Worm (Caenorhabditis elegans) whole organism, L1 larva: ENCODE data around the gene T04A8.13.

Experiments used
- C16A3.4 ChIP-seq: fragments of 150-350 bp; optimal IDR thresholded peaks from 2 replicates; lab custom pipeline; 2014; ENCODE audit warnings: missing biosample characterization, missing genetic modification characterization
- C34B4.2 ChIP-seq: sonication (generic microtip); optimal IDR thresholded peaks from 2 replicates; lab custom pipeline; 2017; ENCODE audit warnings: mild to moderate bottlenecking, missing genetic modification characterization, missing compliant biosample characterization
- aha-1 ChIP-seq: fragments of 150-350 bp; optimal IDR thresholded peaks from 2 replicates; lab custom pipeline; 2014; ENCODE audit warnings: missing biosample characterization, missing genetic modification characterization
- ama-1 ChIP-seq: fragments of 150-350 bp; optimal IDR thresholded peaks from 2 replicates; lab custom pipeline; 2014
- ceh-90 ChIP-seq: sonication (generic microtip); optimal IDR thresholded peaks from 2 replicates; lab custom pipeline; 2016; ENCODE audit warnings: missing genetic modification characterization, missing compliant biosample characterization
- dpl-1 ChIP-seq, 3 experiments: fragments of 150-350 bp in 2 of 3; sonication (generic microtip) in 1 of 3; optimal IDR thresholded peaks; 2 replicates each; lab custom pipeline; 2014 to 2017; ENCODE audit warnings: missing biosample characterization in 3 of 3, missing genetic modification characterization in 3 of 3, missing genetic modification reagents in 3 of 3
- dsc-1 ChIP-seq: sonication (generic microtip); optimal IDR thresholded peaks from 2 replicates; lab custom pipeline; 2016; ENCODE audit warnings: mild to moderate bottlenecking, missing genetic modification characterization, missing compliant biosample characterization
- efl-1 ChIP-seq, 4 experiments: fragments of 150-350 bp; optimal IDR thresholded peaks in 3 of 4; peaks in 1 of 4; 1 replicate in 1 of 4; 2 replicates in 3 of 4; lab custom pipeline; 2014; ENCODE audit warnings: missing biosample characterization in 2 of 4, missing genetic modification characterization in 2 of 4, missing genetic modification reagents in 2 of 4
- efl-3 ChIP-seq: fragments of 200-800 bp; sonication (Bioruptor generic); optimal IDR thresholded peaks from 2 replicates; lab custom pipeline; 2018; ENCODE audit warnings: mild to moderate bottlenecking, missing genetic modification characterization, missing compliant biosample characterization
- egl-13 ChIP-seq: sonication (generic microtip); optimal IDR thresholded peaks from 2 replicates; lab custom pipeline; 2016; ENCODE audit warnings: missing genotype, missing genetic modification reagents, missing genetic modification characterization, missing compliant biosample characterization
- fkh-4 ChIP-seq: sonication (generic microtip); optimal IDR thresholded peaks from 2 replicates; lab custom pipeline; 2016; ENCODE audit warnings: missing compliant biosample characterization, missing genetic modification characterization, borderline replicate concordance
- hpl-2 ChIP-seq: fragments of 150-350 bp; optimal IDR thresholded peaks from 2 replicates; lab custom pipeline; 2014; ENCODE audit warnings: missing biosample characterization, missing genetic modification reagents, missing genetic modification characterization
- irx-1 ChIP-seq: sonication (generic microtip); optimal IDR thresholded peaks from 2 replicates; lab custom pipeline; 2016; ENCODE audit warnings: missing genetic modification characterization, missing compliant biosample characterization
- jun-1 ChIP-seq: fragments of 150-350 bp; optimal IDR thresholded peaks from 2 replicates; lab custom pipeline; 2014; ENCODE audit warnings: missing biosample characterization, missing genetic modification reagents, missing genetic modification characterization
- lin-13 ChIP-seq: fragments of 150-350 bp; optimal IDR thresholded peaks from 2 replicates; lab custom pipeline; 2014; ENCODE audit warnings: missing biosample characterization, missing genetic modification reagents, missing genetic modification characterization
- lin-35 ChIP-seq, 2 experiments: fragments of 150-350 bp; optimal IDR thresholded peaks; 2 replicates each; lab custom pipeline; 2014; ENCODE audit warnings: missing biosample characterization in 2 of 2, missing genetic modification characterization in 2 of 2, missing genetic modification reagents in 2 of 2
- mab-9 ChIP-seq: fragments of 200-800 bp; sonication (Bioruptor generic); IDR thresholded peaks from 2 replicates; pipeline ENCODE4 v1.3.6; 2022; ENCODE audit warnings: missing genetic modification reagents, missing genetic modification characterization, missing compliant biosample characterization
- mef-2 ChIP-seq: fragments of 150-350 bp; optimal IDR thresholded peaks from 2 replicates; lab custom pipeline; 2014; ENCODE audit warnings: missing biosample characterization, missing genetic modification characterization
- nhr-28 ChIP-seq: fragments of 150-350 bp; optimal IDR thresholded peaks from 2 replicates; lab custom pipeline; 2014; ENCODE audit warnings: missing biosample characterization, missing genetic modification characterization
- nhr-71 ChIP-seq: sonication (generic microtip); optimal IDR thresholded peaks from 2 replicates; lab custom pipeline; 2016; ENCODE audit warnings: mild to moderate bottlenecking, missing genetic modification characterization, moderate library complexity, missing compliant biosample characterization
- nhr-76 ChIP-seq: sonication (generic microtip); optimal IDR thresholded peaks from 2 replicates; lab custom pipeline; 2017; ENCODE audit warnings: missing biosample characterization, missing genetic modification characterization
- nhr-77 ChIP-seq: fragments of 150-350 bp; optimal IDR thresholded peaks from 2 replicates; lab custom pipeline; 2014; ENCODE audit warnings: missing biosample characterization, missing genetic modification characterization
- nhr-85 ChIP-seq: sonication (generic microtip); peaks from one replicate; lab custom pipeline; 2016; ENCODE audit warnings: missing genetic modification characterization, inconsistent platforms, missing compliant biosample characterization
- pqm-1 ChIP-seq: sonication (generic microtip); optimal IDR thresholded peaks from 3 replicates; lab custom pipeline; 2017; ENCODE audit warnings: missing biosample characterization, missing genetic modification characterization
- skn-1 ChIP-seq: fragments of 150-350 bp; optimal IDR thresholded peaks from 2 replicates; lab custom pipeline; 2014; ENCODE audit warnings: missing biosample characterization, missing genetic modification characterization
- snu-23 ChIP-seq: sonication (generic microtip); optimal IDR thresholded peaks from 2 replicates; lab custom pipeline; 2016; ENCODE audit warnings: missing genetic modification characterization, missing compliant biosample characterization
- sup-37 ChIP-seq: fragments of 200-800 bp; sonication (Bioruptor generic); optimal IDR thresholded peaks from 2 replicates; lab custom pipeline; 2018; ENCODE audit warnings: mild to moderate bottlenecking, missing genetic modification characterization, missing compliant biosample characterization
- unc-130 ChIP-seq: fragments of 150-350 bp; optimal IDR thresholded peaks from 2 replicates; lab custom pipeline; 2017; ENCODE audit warnings: missing biosample characterization, missing genetic modification characterization, inconsistent platforms
- unc-30 ChIP-seq: sonication (generic microtip); optimal IDR thresholded peaks from 2 replicates; lab custom pipeline; 2017; ENCODE audit warnings: missing biosample characterization, missing genetic modification characterization
- unc-62 ChIP-seq: fragments of 150-350 bp; optimal IDR thresholded peaks from 2 replicates; lab custom pipeline; 2014; ENCODE audit warnings: missing biosample characterization, missing genetic modification reagents, missing genetic modification characterization
- vab-15 ChIP-seq: sonication (generic microtip); optimal IDR thresholded peaks from 2 replicates; lab custom pipeline; 2017; ENCODE audit warnings: missing genotype, mild to moderate bottlenecking, missing genetic modification characterization, missing compliant biosample characterization
- zip-4 ChIP-seq: fragments of 200-800 bp; sonication (Bioruptor generic); optimal IDR thresholded peaks from 2 replicates; lab custom pipeline; 2018; ENCODE audit warnings: mild to moderate bottlenecking, missing genetic modification characterization, moderate library complexity, missing compliant biosample characterization
- ztf-11 ChIP-seq, 2 experiments: sonication (generic microtip); optimal IDR thresholded peaks; 2 replicates each; lab custom pipeline; 2016 to 2017; ENCODE audit warnings: missing genetic modification characterization in 2 of 2, missing biosample characterization in 1 of 2, missing compliant biosample characterization in 1 of 2
- ztf-4 ChIP-seq: fragments of 150-350 bp; optimal IDR thresholded peaks from 2 replicates; lab custom pipeline; 2014; ENCODE audit warnings: missing biosample characterization, missing genetic modification characterization

Gene T04A8.13

DNA sequence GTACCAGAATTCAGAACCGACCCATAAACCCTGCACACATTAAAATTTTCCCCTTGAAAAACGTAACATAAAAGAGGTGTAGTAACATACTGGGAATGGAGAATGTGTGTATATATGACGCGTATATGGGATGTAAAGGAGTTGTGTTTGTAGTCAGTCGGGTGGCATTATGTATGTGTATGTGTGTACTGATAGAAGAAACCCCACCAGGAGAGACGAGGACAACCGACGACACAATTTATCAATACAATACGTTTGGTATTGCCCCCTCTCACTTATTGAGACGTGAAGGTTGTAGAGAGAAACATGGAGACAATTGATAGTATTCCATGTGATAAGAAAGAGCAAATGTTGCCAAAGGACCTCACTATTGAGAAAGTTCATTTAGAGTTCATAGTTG lies 38.7 kb upstream of the T04A8.13 start (continued):
- TF ChIP-seq snu-23 (GFP tag; lab: Kevin White, UChicago) (no peak), irx-1 (tag; lab: Kevin White, UChicago) (no peak), jun-1 (tag; lab: Kevin White, UChicago) (no peak), nhr-76 (tag; lab: Kevin White, UChicago) (no peak), aha-1 (no peak), ztf-4 (tag; lab: Kevin White, UChicago) (no peak), efl-1 (optimal IDR thresholded peaks at IDR 0.05; lab: Kevin White, UChicago) (no peak), efl-1 (GFP tag; optimal IDR thresholded peaks at IDR 0.05 in 1 of 2; lab: Kevin White, UChicago) (peak in 1 of 2 experiments; percentile 59), mef-2 (tag; lab: Kevin White, UChicago) (no peak), nhr-77 (tag; lab: Kevin White, UChicago) (no peak), unc-30 (no peak)
- TF ChIP-seq, all 84 proteins: peak for 5

DNA sequence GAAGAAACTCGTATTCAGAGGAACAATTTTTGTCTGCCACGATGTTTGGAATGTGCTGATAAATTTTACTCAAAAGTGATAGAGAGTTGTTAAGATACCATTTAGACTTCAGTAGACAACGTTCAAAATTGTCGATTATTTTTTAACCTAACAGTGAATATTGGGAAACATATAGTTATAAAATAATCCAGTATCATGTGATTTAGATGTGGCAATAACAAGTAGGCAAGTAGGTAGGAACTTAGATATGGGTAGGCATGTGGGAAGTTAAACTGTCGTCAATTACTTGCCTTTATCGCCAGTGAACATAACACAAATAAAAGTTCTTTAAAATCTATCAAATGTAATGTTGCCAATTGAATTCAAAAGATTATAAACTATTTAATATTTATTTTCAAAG lies 35.3 kb upstream of the T04A8.13 start, which contains the start of gene T23F11.11:
T23F11.11 (minus strand) TSS at position 101 of the 400 bp plus-strand sequence.
- TF ChIP-seq hpl-2 (no peak), skn-1 (no peak), nhr-85 (tag; lab: Kevin White, UChicago) (no peak), ama-1 (lab: Kevin White, UChicago) (no peak), unc-62 (no peak), mab-9 (GFP tag; lab: Robert Waterston, UW) (no peak), mef-2 (tag; lab: Kevin White, UChicago) (no peak), C34B4.2 (tag; lab: Kevin White, UChicago) (no peak), efl-3 (GFP tag; lab: Kevin White, UChicago) (no peak), fkh-4 (tag; lab: Kevin White, UChicago) (no peak), dpl-1 (GFP tag; optimal IDR thresholded peaks at IDR 0.05; lab: Kevin White, UChicago) (no peak), efl-1 (optimal IDR thresholded peaks at IDR 0.05; lab: Kevin White, UChicago) (no peak), efl-1 (GFP tag; optimal IDR thresholded peaks at IDR 0.05 in 1 of 2; lab: Kevin White, UChicago) (no peak), lin-13 (GFP tag; lab: Kevin White, UChicago) (no peak), C16A3.4 (tag; lab: Kevin White, UChicago) (no peak), egl-13 (tag; lab: Kevin White, UChicago) (no peak), lin-35 (GFP tag; optimal IDR thresholded peaks at IDR 0.05; lab: Kevin White, UChicago) (no peak), ceh-90 (tag; lab: Kevin White, UChicago) (no peak), zip-4 (GFP tag; lab: Kevin White, UChicago) (no peak)

DNA sequence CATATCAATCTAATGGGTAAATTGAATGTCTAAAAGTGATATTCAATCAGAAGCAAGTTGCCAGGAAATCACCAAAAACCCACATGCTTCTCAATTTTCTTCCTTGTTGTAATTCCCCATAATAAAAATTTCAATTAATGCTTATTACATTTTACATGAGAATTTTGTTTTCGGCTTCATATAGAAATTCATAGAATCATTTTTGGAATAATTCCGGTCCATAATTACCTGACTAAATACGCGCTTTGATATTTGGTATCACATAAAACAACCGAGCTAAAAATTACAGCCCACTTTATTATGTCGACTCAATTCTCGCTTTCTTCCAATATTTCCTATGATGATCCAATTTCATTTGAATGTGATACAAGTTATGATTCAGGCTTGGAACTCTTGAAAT lies 34.8 kb upstream of the T04A8.13 start, which contains the start of gene srg-13:
srg-13 (plus strand) TSS at position 301 of the 400 bp plus-strand sequence.
- TF ChIP-seq ztf-11 (tag; optimal IDR thresholded peaks at IDR 0.05; lab: Kevin White, UChicago) (no peak), sup-37 (no peak), ztf-4 (tag; lab: Kevin White, UChicago) (no peak), ama-1 (lab: Kevin White, UChicago) (no peak), nhr-85 (tag; lab: Kevin White, UChicago) (no peak), unc-130 (no peak), nhr-71 (tag; lab: Kevin White, UChicago) (no peak), C34B4.2 (tag; lab: Kevin White, UChicago) (no peak), aha-1 (no peak), pqm-1 (tag; lab: Kevin White, UChicago) (no peak), unc-62 (no peak)

DNA sequence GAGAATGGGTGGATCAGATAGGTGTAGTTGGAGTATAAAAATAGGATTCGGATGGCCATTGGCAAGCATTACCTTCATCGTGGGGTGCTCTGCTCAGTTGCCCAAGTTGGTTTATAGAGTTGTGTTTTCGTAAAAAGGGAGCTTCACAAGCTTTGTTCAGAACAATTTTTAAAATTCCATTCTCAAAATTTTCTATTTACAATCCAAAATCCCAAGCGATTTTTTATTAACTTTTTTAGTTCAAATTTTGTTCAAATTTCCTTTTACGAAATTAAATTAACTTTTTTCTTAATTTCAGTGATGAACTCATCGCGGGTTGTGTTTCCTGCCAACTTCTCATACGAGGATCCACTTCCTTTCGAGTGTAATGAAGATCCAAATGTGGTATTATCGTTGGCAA lies 29.3 kb upstream of the T04A8.13 start, which contains the start of gene srg-10:
srg-10 (plus strand) TSS at position 301 of the 400 bp plus-strand sequence.
- TF ChIP-seq mef-2 (tag; lab: Kevin White, UChicago) (no peak), egl-13 (tag; lab: Kevin White, UChicago) (no peak), nhr-28 (tag; lab: Kevin White, UChicago) (no peak), dsc-1 (no peak), vab-15 (tag; lab: Kevin White, UChicago) (no peak), C34B4.2 (tag; lab: Kevin White, UChicago) (no peak), nhr-71 (tag; lab: Kevin White, UChicago) (no peak), nhr-77 (tag; lab: Kevin White, UChicago) (no peak), dpl-1 (GFP tag; optimal IDR thresholded peaks at IDR 0.05; lab: Kevin White, UChicago) (no peak)
